Worm (Caenorhabditis elegans) whole organism, young adult: ENCODE measurements around the gene T22C8.4.

ENCODE experiments used
- B0336.3 ChIP-seq: fragments of 200-800 bp; sonication (Bioruptor generic); IDR thresholded peaks from 2 replicates; pipeline ENCODE4 v1.3.6; 2022; ENCODE audit warnings: missing genetic modification characterization, missing compliant biosample characterization
- F37B4.10 ChIP-seq: fragments of 200-800 bp; sonication (Bioruptor generic); IDR thresholded peaks from 2 replicates; pipeline ENCODE4 v1.3.6; 2022; ENCODE audit warnings: missing genetic modification characterization, missing compliant biosample characterization
- F39B2.1 ChIP-seq: fragments of 200-800 bp; sonication (Bioruptor generic); IDR thresholded peaks from 2 replicates; pipeline ENCODE4 v1.3.6; 2022; ENCODE audit warnings: missing genetic modification reagents, missing genetic modification characterization, missing compliant biosample characterization
- F49E8.2 ChIP-seq: sonication (generic microtip); optimal IDR thresholded peaks from 3 replicates; lab custom pipeline; 2017; ENCODE audit warnings: missing genetic modification characterization, mild to moderate bottlenecking, missing compliant biosample characterization, antibody characterized with exemption, moderate library complexity; ENCODE audit not compliant: insufficient read depth
- F55B11.4 ChIP-seq: sonication (generic microtip); optimal IDR thresholded peaks from 2 replicates; lab custom pipeline; 2016; ENCODE audit warnings: missing compliant biosample characterization, missing genetic modification characterization, borderline replicate concordance; ENCODE audit not compliant: insufficient read depth
- F57C9.4 ChIP-seq: sonication (generic microtip); optimal IDR thresholded peaks from 2 replicates; lab custom pipeline; 2017; ENCODE audit warnings: mild to moderate bottlenecking, missing genetic modification characterization, missing compliant biosample characterization
- K12H6.12 ChIP-seq: fragments of 200-800 bp; sonication (Bioruptor generic); optimal IDR thresholded peaks from 2 replicates; lab custom pipeline; 2018; ENCODE audit warnings: mild to moderate bottlenecking, missing genetic modification characterization, missing compliant biosample characterization
- Y67H2A.10 ChIP-seq: fragments of 200-800 bp; sonication (Bioruptor generic); conservative IDR thresholded peaks from 2 replicates; pipeline ENCODE4 v1.3.6; 2022; ENCODE audit warnings: missing genetic modification reagents, missing genetic modification characterization, missing compliant biosample characterization
- Y79H2A.3 ChIP-seq: fragments of 200-800 bp; sonication (Bioruptor generic); conservative IDR thresholded peaks from 2 replicates; pipeline ENCODE4 v1.3.6; 2022; ENCODE audit warnings: missing genetic modification reagents, missing genetic modification characterization, missing compliant biosample characterization
- ZK185.1 ChIP-seq: sonication (generic microtip); optimal IDR thresholded peaks from 2 replicates; lab custom pipeline; 2016; ENCODE audit warnings: mild to moderate bottlenecking, missing genetic modification characterization, missing compliant biosample characterization; ENCODE audit not compliant: poor library complexity, severe bottlenecking
- bed-1 ChIP-seq: fragments of 200-800 bp; sonication (Bioruptor generic); IDR thresholded peaks from 2 replicates; pipeline ENCODE4 v1.3.6; 2022; ENCODE audit warnings: missing genetic modification reagents, missing genetic modification characterization, missing compliant biosample characterization
- ccch-3 ChIP-seq: fragments of 200-800 bp; sonication (Bioruptor generic); optimal IDR thresholded peaks from 2 replicates; lab custom pipeline; 2018; ENCODE audit warnings: mild to moderate bottlenecking, missing genetic modification characterization, missing compliant biosample characterization
- cebp-1 ChIP-seq, 2 experiments: fragments of 200-800 bp in 1 of 2; sonication (Bioruptor generic) in 1 of 2; sonication (generic microtip) in 1 of 2; IDR thresholded peaks in 1 of 2; optimal IDR thresholded peaks in 1 of 2; 2 replicates each; pipeline versions ENCODE4 v1.3.6 to Lab custom; 2017 to 2022; ENCODE audit warnings: missing compliant biosample characterization in 2 of 2, missing genetic modification characterization in 2 of 2, mild to moderate bottlenecking in 1 of 2, missing genetic modification reagents in 1 of 2, moderate library complexity in 1 of 2
- ceh-100 ChIP-seq: fragments of 200-800 bp; sonication (Bioruptor generic); IDR thresholded peaks from 2 replicates; pipeline ENCODE4 v1.3.6; 2022; ENCODE audit warnings: missing genetic modification reagents, missing genetic modification characterization, missing compliant biosample characterization
- ceh-58 ChIP-seq: fragments of 200-800 bp; sonication (Bioruptor generic); IDR thresholded peaks from 2 replicates; pipeline ENCODE4 v1.3.6; 2022; ENCODE audit warnings: missing genetic modification characterization, missing compliant biosample characterization
- dox-1 ChIP-seq: fragments of 200-800 bp; sonication (Bioruptor generic); IDR thresholded peaks from 2 replicates; pipeline ENCODE4 v1.3.6; 2022; ENCODE audit warnings: missing genetic modification reagents, missing genetic modification characterization, missing compliant biosample characterization
- dpl-1 ChIP-seq: fragments of 150-350 bp; optimal IDR thresholded peaks from 2 replicates; lab custom pipeline; 2014; ENCODE audit warnings: missing biosample characterization, missing genetic modification reagents, missing genetic modification characterization
- efl-1 ChIP-seq: fragments of 150-350 bp; optimal IDR thresholded peaks from 2 replicates; lab custom pipeline; 2014; ENCODE audit warnings: missing biosample characterization, missing genetic modification reagents, missing genetic modification characterization
- egrh-3 ChIP-seq: fragments of 200-800 bp; sonication (Bioruptor generic); IDR thresholded peaks from 2 replicates; pipeline ENCODE4 v1.3.6; 2022; ENCODE audit warnings: missing genetic modification reagents, missing genetic modification characterization, missing compliant biosample characterization
- ekl-4 ChIP-seq: fragments of 200-800 bp; sonication (Bioruptor generic); IDR thresholded peaks from 2 replicates; pipeline ENCODE4 v1.3.6; 2022; ENCODE audit warnings: missing genetic modification reagents, missing genetic modification characterization, missing compliant biosample characterization
- gei-17 ChIP-seq: fragments of 200-800 bp; sonication (Bioruptor generic); optimal IDR thresholded peaks from 2 replicates; lab custom pipeline; 2018; ENCODE audit warnings: mild to moderate bottlenecking, missing genetic modification characterization, missing compliant biosample characterization
- him-1 ChIP-seq: sonication (generic microtip); optimal IDR thresholded peaks from 2 replicates; lab custom pipeline; 2016; ENCODE audit warnings: missing genotype, missing genetic modification reagents, missing genetic modification characterization, missing compliant biosample characterization
- hmg-20 ChIP-seq: fragments of 200-800 bp; sonication (Bioruptor generic); IDR thresholded peaks from 2 replicates; pipeline ENCODE4 v1.3.6; 2022; ENCODE audit warnings: missing genetic modification reagents, missing genetic modification characterization, missing compliant biosample characterization
- hrde-1 ChIP-seq: sonication (generic microtip); optimal IDR thresholded peaks from 2 replicates; lab custom pipeline; 2016; ENCODE audit warnings: missing genetic modification characterization, mild to moderate bottlenecking, missing compliant biosample characterization, moderate library complexity, missing genotype, missing genetic modification reagents, borderline replicate concordance
- hsf-1 ChIP-seq: fragments of 200-800 bp; sonication (Bioruptor generic); IDR thresholded peaks from 2 replicates; pipeline ENCODE4 v1.3.6; 2022; ENCODE audit warnings: missing genetic modification reagents, missing genetic modification characterization, missing compliant biosample characterization
- lin-26 ChIP-seq: fragments of 200-800 bp; sonication (Bioruptor generic); IDR thresholded peaks from 2 replicates; pipeline ENCODE4 v1.3.6; 2022; ENCODE audit warnings: missing genetic modification reagents, missing genetic modification characterization, missing compliant biosample characterization
- lin-35 ChIP-seq, 3 experiments: fragments of 150-350 bp in 2 of 3; sonication (generic microtip) in 1 of 3; optimal IDR thresholded peaks; 2 replicates each; lab custom pipeline; 2014 to 2018; ENCODE audit warnings: missing biosample characterization in 3 of 3, missing genetic modification characterization in 3 of 3, missing genetic modification reagents in 3 of 3
- lin-54 ChIP-seq: fragments of 200-800 bp; sonication (Bioruptor generic); optimal IDR thresholded peaks from 2 replicates; lab custom pipeline; 2018; ENCODE audit warnings: mild to moderate bottlenecking, missing genetic modification characterization, missing compliant biosample characterization
- lir-1 ChIP-seq: fragments of 200-800 bp; sonication (Bioruptor generic); conservative IDR thresholded peaks from 2 replicates; pipeline ENCODE4 v1.3.6; 2022; ENCODE audit warnings: missing genetic modification reagents, missing genetic modification characterization, missing compliant biosample characterization
- nhr-90 ChIP-seq: sonication (generic microtip); optimal IDR thresholded peaks from 2 replicates; lab custom pipeline; 2016; ENCODE audit warnings: missing genotype, mild to moderate bottlenecking, missing genetic modification characterization, missing compliant biosample characterization
- repo-1 ChIP-seq: sonication (generic microtip); optimal IDR thresholded peaks from 2 replicates; lab custom pipeline; 2017; ENCODE audit warnings: mild to moderate bottlenecking, missing genetic modification characterization, missing compliant biosample characterization
- rpc-1 ChIP-seq, 2 experiments: fragments of 150-350 bp in 1 of 2; sonication (generic microtip) in 1 of 2; optimal IDR thresholded peaks; 2 replicates each; lab custom pipeline; 2014 to 2018; ENCODE audit warnings: missing biosample characterization in 1 of 2, missing genetic modification characterization in 1 of 2, missing genetic modification reagents in 1 of 2, missing genotype in 1 of 2
- snpc-1.1 ChIP-seq: sonication (generic microtip); optimal IDR thresholded peaks from 2 replicates; lab custom pipeline; 2017; ENCODE audit warnings: missing genetic modification characterization, mild to moderate bottlenecking, missing compliant biosample characterization, antibody characterized with exemption, moderate library complexity, missing genotype, missing genetic modification reagents; ENCODE audit not compliant: insufficient read depth
- tbp1 ChIP-seq: fragments of 200-800 bp; sonication (Bioruptor generic); optimal IDR thresholded peaks from 2 replicates; lab custom pipeline; 2018; ENCODE audit warnings: mild to moderate bottlenecking, missing genetic modification characterization, missing compliant biosample characterization
- unc-130 ChIP-seq: sonication (generic microtip); optimal IDR thresholded peaks from 2 replicates; lab custom pipeline; 2016; ENCODE audit warnings: missing genetic modification reagents, missing genetic modification characterization, missing compliant biosample characterization
- zim-3 ChIP-seq: sonication (generic microtip); optimal IDR thresholded peaks from 2 replicates; lab custom pipeline; 2017; ENCODE audit warnings: mild to moderate bottlenecking, missing genetic modification characterization, moderate library complexity, missing compliant biosample characterization
- ztf-22 ChIP-seq: fragments of 200-800 bp; sonication (Bioruptor generic); optimal IDR thresholded peaks from 2 replicates; lab custom pipeline; 2018; ENCODE audit warnings: mild to moderate bottlenecking, missing genetic modification characterization, moderate library complexity, missing compliant biosample characterization

Gene T22C8.4

DNA sequence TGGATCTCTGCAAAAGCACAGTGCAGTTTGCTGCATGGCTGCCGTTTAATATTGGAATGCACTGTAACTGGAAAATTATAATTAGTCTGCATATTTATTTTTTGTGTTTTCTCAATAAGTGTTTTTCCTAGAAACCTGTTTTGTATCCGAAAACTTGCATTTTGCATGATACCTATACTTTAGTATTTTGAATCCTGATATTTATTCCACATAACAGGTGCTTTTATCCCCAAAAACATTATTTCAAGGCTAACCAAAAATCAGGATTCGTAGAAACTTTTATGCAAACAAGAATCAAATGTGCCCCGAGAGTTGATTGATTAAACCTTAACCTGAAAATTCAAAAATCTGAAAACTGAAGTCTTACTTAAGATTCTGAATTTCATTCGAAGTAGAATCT, 12.7 kb downstream of the T22C8.4 start:
- TF ChIP-seq egrh-3 (GFP tag; lab: Robert Waterston, UW) (no peak), F57C9.4 (tag; lab: Kevin White, UChicago) (no peak), ceh-58 (GFP tag; lab: Robert Waterston, UW) (no peak), nhr-90 (tag; lab: Kevin White, UChicago) (no peak), ccch-3 (no peak), ztf-22 (no peak), lin-35 (GFP tag; optimal IDR thresholded peaks at IDR 0.05; lab: Kevin White, UChicago) (no peak), B0336.3 (GFP tag; lab: Robert Waterston, UW) (no peak), zim-3 (tag; lab: Kevin White, UChicago) (no peak), rpc-1 (optimal IDR thresholded peaks at IDR 0.05; lab: Kevin White, UChicago) (no peak), rpc-1 (tag; optimal IDR thresholded peaks at IDR 0.05; lab: Kevin White, UChicago) (no peak), dox-1 (GFP tag; lab: Robert Waterston, UW) (no peak), ceh-100 (GFP tag; lab: Robert Waterston, UW) (no peak), hsf-1 (GFP tag; lab: Robert Waterston, UW) (no peak), Y67H2A.10 (GFP tag; lab: Robert Waterston, UW) (no peak), snpc-1.1 (no peak)

DNA sequence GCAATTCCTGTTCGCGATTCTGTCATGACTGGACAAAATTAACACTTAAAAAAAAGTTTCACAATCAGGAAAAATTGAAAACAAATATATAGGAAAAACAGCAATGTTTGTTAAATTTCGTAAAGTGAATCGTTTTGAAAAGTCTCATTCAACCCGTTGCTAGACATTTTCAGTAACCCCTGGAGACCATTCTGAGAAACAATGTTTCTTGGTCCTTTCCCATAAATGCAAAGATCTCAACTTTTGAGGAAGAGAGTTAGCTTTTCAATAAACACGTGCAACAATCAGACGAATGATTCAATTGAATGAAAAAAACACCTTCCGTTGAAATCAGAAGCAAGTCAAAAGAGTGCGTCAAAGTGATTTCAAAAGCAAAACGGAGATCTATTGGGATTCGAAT, 13.2 kb downstream of the T22C8.4 start, which contains the start of gene F28C6.9:
TSS of gene F28C6.9 (minus strand) at position 101 of the 400 bp plus-strand sequence.
- TF ChIP-seq ceh-58 (GFP tag; lab: Robert Waterston, UW) (no peak), Y79H2A.3 (no peak), ekl-4 (no peak)

ce11 chrII:8607662-8608061, 15.6 kb downstream of the T22C8.4 start, which contains the start of gene F28C6.10:
Gene F28C6.10, plus strand, starts transcription at chrII:8607962.
- no peak for TF ChIP-seq ccch-3
- no peak for TF ChIP-seq ekl-4
- no peak for TF ChIP-seq repo-1 (tag; lab: Kevin White, UChicago)
- TF ChIP-seq F39B2.1 (GFP tag; lab: Robert Waterston, UW) = no peak
- TF ChIP-seq F37B4.10 (GFP tag; lab: Robert Waterston, UW) = no peak
- TF ChIP-seq tbp1 = no peak
- no peak for TF ChIP-seq gei-17 (GFP tag; lab: Kevin White, UChicago)
- no peak for TF ChIP-seq lir-1 (GFP tag; lab: Robert Waterston, UW)
- peak; percentile 28 for TF ChIP-seq him-1

DNA sequence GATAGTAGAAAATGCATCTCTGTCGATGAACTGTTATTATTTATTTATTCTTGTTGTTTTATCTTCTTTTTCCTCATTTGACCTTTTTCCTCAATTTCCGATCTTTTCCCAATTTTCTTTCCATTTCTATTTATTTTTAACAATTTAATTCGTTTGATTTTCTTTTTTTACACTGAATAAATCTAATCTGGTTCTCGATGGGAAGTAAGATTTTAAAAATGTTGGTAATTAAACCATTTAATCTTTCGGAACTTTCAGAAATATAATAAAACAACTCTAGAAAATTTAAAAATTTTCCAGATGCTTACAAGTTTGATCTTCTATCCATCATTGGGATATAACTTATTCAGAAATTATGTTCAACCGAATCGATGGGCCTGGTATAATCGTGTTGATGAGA, 16.7 kb downstream of the T22C8.4 start, which contains the start of gene F28C6.8:
TSS of gene F28C6.8 (plus strand) at position 301 of the 400 bp plus-strand sequence.
- TF ChIP-seq nhr-90 (tag; lab: Kevin White, UChicago) (no peak), F49E8.2 (tag; lab: Kevin White, UChicago) (peak; percentile 16)

DNA sequence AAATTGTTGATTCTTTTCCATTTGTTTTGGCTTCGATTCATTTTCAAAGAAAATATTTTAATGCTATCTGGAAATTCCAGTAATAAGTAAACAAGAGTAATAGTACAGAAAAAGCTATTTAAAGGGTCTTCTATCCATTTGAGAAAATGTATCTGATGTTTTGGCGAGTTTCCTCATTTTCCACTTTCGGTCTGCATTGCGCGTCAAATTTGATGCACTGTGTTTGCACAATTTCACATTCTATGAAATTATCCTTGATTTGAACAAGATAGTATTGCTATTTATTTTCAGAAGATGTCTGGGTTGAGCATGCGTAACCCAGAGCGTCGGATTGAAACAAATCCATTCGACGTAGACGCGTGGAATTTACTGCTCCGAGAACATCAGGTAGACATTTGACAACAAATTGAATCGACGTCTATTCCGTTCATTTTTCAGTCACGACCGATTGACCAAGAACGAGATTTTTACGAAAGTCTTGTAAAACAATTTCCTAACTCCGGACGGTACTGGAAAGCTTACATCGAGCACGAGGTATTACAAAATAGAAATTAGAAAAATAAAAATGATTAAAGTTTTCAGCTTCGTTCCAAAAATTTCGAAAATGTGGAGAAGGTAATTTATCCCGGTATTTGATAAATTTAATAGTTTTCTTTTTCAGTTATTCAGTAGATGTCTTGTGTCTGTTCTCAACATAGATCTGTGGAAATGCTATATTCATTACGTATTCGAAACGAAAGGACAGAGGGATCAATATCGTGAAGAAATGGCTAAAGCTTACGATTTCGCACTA, 19.5 kb downstream of the T22C8.4 start, which contains the start of gene suf-1:
TSS of gene suf-1 (plus strand) at position 280 of the 793 bp plus-strand sequence.
- TF ChIP-seq K12H6.12 (tag; lab: Kevin White, UChicago) (no peak), dpl-1 (no peak), lin-26 (GFP tag; lab: Robert Waterston, UW) (peak; percentile 73; the same call in 1 of the 2 replicates), B0336.3 (GFP tag; lab: Robert Waterston, UW) (peak; percentile 89), lin-54 (GFP tag; lab: Kevin White, UChicago) (peak; percentile 73), bed-1 (GFP tag; lab: Robert Waterston, UW) (0 out of 2 replicates have a peak, but pooled peaks have one; percentile 20), hmg-20 (no peak), ceh-100 (GFP tag; lab: Robert Waterston, UW) (peak; percentile 32; the same call in 1 of the 2 replicates), unc-130 (GFP tag; lab: Kevin White, UChicago) (peak; percentile 69), F49E8.2 (tag; lab: Kevin White, UChicago) (peak; percentile 94), efl-1 (GFP tag; lab: Kevin White, UChicago) (peak; percentile 43), nhr-90 (tag; lab: Kevin White, UChicago) (no peak), cebp-1 (GFP tag; IDR thresholded peaks at IDR 0.05; lab: Robert Waterston, UW) (no peak), cebp-1 (tag; optimal IDR thresholded peaks at IDR 0.05; lab: Kevin White, UChicago) (no peak), hsf-1 (GFP tag; lab: Robert Waterston, UW) (peak; percentile 79), F55B11.4 (tag; lab: Kevin White, UChicago) (no peak), Y67H2A.10 (GFP tag; lab: Robert Waterston, UW) (no peak), ZK185.1 (tag; lab: Kevin White, UChicago) (peak; percentile 55), hrde-1 (tag; lab: Kevin White, UChicago) (peak; percentile 92)
